Worm (Caenorhabditis elegans) whole organism, L3 larva: ENCODE data around the gene ruvb-2.

Experiments used
- ceh-16 ChIP-seq: sonication (generic microtip); optimal IDR thresholded peaks from 2 replicates; lab custom pipeline; 2017; ENCODE audit warnings: missing biosample characterization, missing genetic modification characterization
- elt-1 ChIP-seq: fragments of 150-350 bp; optimal IDR thresholded peaks from 2 replicates; lab custom pipeline; 2014; ENCODE audit warnings: missing biosample characterization, missing genetic modification characterization
- nhr-237 ChIP-seq: fragments of 150-350 bp; optimal IDR thresholded peaks from 2 replicates; lab custom pipeline; 2014; ENCODE audit warnings: missing biosample characterization, missing genetic modification characterization
- nhr-28 ChIP-seq: fragments of 150-350 bp; optimal IDR thresholded peaks from 2 replicates; lab custom pipeline; 2014; ENCODE audit warnings: missing biosample characterization, missing genetic modification characterization
- snpc-4 ChIP-seq: fragments of 150-350 bp; optimal IDR thresholded peaks from 2 replicates; lab custom pipeline; 2014; ENCODE audit warnings: missing biosample characterization, missing genetic modification characterization

- TF ChIP-seq snpc-4 (no peak), elt-1 (tag; lab: Kevin White, UChicago) (no peak), ceh-16 (tag; lab: Kevin White, UChicago) (no peak), nhr-237 (tag; lab: Kevin White, UChicago) (no peak), nhr-28 (no peak)
These were observed 15.6 kb downstream of the ruvb-2 start, which contains the start of gene T22D1.5 for ce11 chrIV:6903575-6903974.
